Worm (Caenorhabditis elegans): Measurements from ENCODE around the gene hyl-1.

hyl-1 gene

DNA sequence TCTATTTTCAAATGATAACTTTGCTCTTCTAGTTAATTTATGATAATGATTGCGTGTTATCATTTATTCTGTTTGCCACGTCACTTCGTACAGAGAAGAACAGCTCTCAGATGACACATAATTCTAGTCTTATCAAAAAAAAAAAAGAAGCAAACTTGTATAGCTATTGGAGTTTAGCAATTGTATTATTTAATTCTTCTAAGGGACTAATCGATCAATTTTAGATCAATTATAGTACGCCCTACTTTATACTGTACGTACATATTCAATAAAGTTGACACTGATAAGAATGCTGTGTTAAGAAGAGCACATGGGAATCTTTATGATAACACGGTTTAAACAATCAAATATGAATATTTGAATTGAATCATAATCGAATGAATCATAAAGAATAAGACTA, 3.3 kb downstream of the hyl-1 start:
- no peak for TF ChIP-seq lin-39 (tag; optimal IDR thresholded peaks at IDR 0.05)
- no peak for TF ChIP-seq egl-27 (tag; optimal IDR thresholded peaks at IDR 0.05)
- TF ChIP-seq fos-1 (tag; optimal IDR thresholded peaks at IDR 0.05) = no peak
- TF ChIP-seq ztf-11 (tag; optimal IDR thresholded peaks at IDR 0.05) = no peak
- no peak for TF ChIP-seq lin-15B (tag; optimal IDR thresholded peaks at IDR 0.05)
- TF ChIP-seq nhr-11 (tag; optimal IDR thresholded peaks at IDR 0.05) = no peak
- TF ChIP-seq nhr-77 (tag; optimal IDR thresholded peaks at IDR 0.05) = no peak
- TF ChIP-seq jun-1 (tag; optimal IDR thresholded peaks at IDR 0.05) = peak; percentile 19
- no peak for TF ChIP-seq elt-1 (tag; optimal IDR thresholded peaks at IDR 0.05)
- no peak for TF ChIP-seq egl-5 (tag; optimal IDR thresholded peaks at IDR 0.05)
- no peak for TF ChIP-seq unc-62 (GFP tag; optimal IDR thresholded peaks at IDR 0.05)
- no peak for TF ChIP-seq tbx-2 (tag; optimal IDR thresholded peaks at IDR 0.05)
- TF ChIP-seq pqm-1 (tag; optimal IDR thresholded peaks at IDR 0.05) = peak; percentile 46
- no peak for TF ChIP-seq nhr-23 (tag; optimal IDR thresholded peaks at IDR 0.05)
- no peak for TF ChIP-seq ceh-82 (tag; optimal IDR thresholded peaks at IDR 0.05)
- TF ChIP-seq hmg-11 (tag; optimal IDR thresholded peaks at IDR 0.05) = no peak
- no peak for TF ChIP-seq sea-2 (GFP tag; optimal IDR thresholded peaks at IDR 0.05)
- TF ChIP-seq R02D3.7 (tag; optimal IDR thresholded peaks at IDR 0.05) = no peak
- TF ChIP-seq zag-1 (tag; optimal IDR thresholded peaks at IDR 0.05) = no peak
- no peak for TF ChIP-seq fkh-10 (GFP tag; optimal IDR thresholded peaks at IDR 0.05)
- peak; percentile 44 for TF ChIP-seq pha-4 (tag; optimal IDR thresholded peaks at IDR 0.05)
- no peak for TF ChIP-seq nhr-237 (tag; optimal IDR thresholded peaks at IDR 0.05)
- TF ChIP-seq aly-2 (tag; optimal IDR thresholded peaks at IDR 0.05) = no peak
- no peak for TF ChIP-seq elt-3 (tag; optimal IDR thresholded peaks at IDR 0.05)
- no peak for TF ChIP-seq nhr-28 (tag; optimal IDR thresholded peaks at IDR 0.05)
- TF ChIP-seq nhr-43 (tag; optimal IDR thresholded peaks at IDR 0.05; ENCODE audit: poor library complexity, severe bottlenecking) = no peak
- TF ChIP-seq ceh-28 (tag; optimal IDR thresholded peaks at IDR 0.05) = no peak
- TF ChIP-seq elt-2 (tag; optimal IDR thresholded peaks at IDR 0.05) = peak; percentile 93
- no peak for TF ChIP-seq ama-1 (optimal IDR thresholded peaks at IDR 0.05)
- TF ChIP-seq nhr-25 (tag; optimal IDR thresholded peaks at IDR 0.05) = no peak
- no peak for TF ChIP-seq skn-1 (tag; optimal IDR thresholded peaks at IDR 0.05)
- no peak for TF ChIP-seq unc-39 (tag; optimal IDR thresholded peaks at IDR 0.05)
- no peak for TF ChIP-seq ceh-9 (tag; optimal IDR thresholded peaks at IDR 0.05)
- no peak for TF ChIP-seq mdl-1 (tag; optimal IDR thresholded peaks at IDR 0.05)
- no peak for TF ChIP-seq nfya-1 (tag; optimal IDR thresholded peaks at IDR 0.05; ENCODE audit: insufficient read depth)
- TF ChIP-seq ceh-16 (tag; optimal IDR thresholded peaks at IDR 0.05) = no peak

DNA sequence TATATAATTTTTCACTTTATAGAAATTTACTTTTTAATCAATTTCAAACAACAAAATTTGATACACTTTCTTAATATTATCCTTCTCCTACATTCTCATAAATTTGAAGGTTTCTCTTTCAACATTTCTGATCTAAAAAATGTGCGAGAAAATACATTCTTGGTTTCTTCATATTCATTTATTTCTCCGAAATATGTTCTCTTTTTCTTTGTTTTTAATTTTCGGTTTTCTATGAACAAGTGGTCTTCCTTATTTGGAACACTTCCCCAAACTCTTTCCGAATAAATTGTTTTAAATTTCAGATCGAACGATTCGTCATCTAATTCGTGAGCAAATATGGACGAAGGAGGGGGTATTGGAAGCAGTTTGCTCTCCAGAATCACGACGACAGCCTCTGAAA, 20.2 kb downstream of the hyl-1 start, which contains the start of gene npr-22:
Gene npr-22 (plus strand): TSS at position 301 of the 400 bp plus-strand sequence.
- TF ChIP-seq elt-2 (tag; optimal IDR thresholded peaks at IDR 0.05) (no peak), ztf-11 (tag; optimal IDR thresholded peaks at IDR 0.05) (no peak), fos-1 (tag; optimal IDR thresholded peaks at IDR 0.05) (no peak), daf-12 (tag; optimal IDR thresholded peaks at IDR 0.05) (no peak), zag-1 (tag; optimal IDR thresholded peaks at IDR 0.05) (no peak), nfya-1 (tag; optimal IDR thresholded peaks at IDR 0.05; ENCODE audit: insufficient read depth) (no peak), lin-15B (tag; optimal IDR thresholded peaks at IDR 0.05) (no peak), nhr-67 (tag; optimal IDR thresholded peaks at IDR 0.05) (no peak), elt-1 (tag; optimal IDR thresholded peaks at IDR 0.05) (no peak), unc-62 (GFP tag; optimal IDR thresholded peaks at IDR 0.05) (no peak), skn-1 (tag; optimal IDR thresholded peaks at IDR 0.05) (no peak), mdl-1 (tag; optimal IDR thresholded peaks at IDR 0.05) (no peak), eor-1 (tag; optimal IDR thresholded peaks at IDR 0.05) (no peak)

DNA sequence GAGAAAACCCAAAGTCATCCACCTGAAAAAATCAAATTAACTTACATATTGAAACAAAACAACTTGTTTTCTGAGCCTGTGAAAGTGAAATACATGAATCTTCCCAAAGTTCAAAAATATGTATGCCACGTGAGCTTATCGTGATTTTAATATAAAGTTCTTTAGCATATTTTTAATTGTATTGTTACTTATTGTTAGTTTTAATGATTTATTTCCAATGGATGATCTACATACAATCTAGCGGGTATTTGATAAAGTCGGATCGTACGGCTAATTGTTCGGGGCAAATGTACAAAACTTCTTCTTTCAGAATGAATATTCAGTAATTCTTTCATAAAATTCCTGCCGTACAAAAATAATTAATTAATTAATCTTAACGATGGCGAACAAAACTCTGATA, 31.3 kb downstream of the hyl-1 start, which contains the start of gene Y59H11AM.4:
Gene Y59H11AM.4 (minus strand): TSS at position 101 of the 400 bp plus-strand sequence.
- no peak for TF ChIP-seq ZK546.5 (tag; optimal IDR thresholded peaks at IDR 0.05)
- no peak for TF ChIP-seq skn-1 (tag; optimal IDR thresholded peaks at IDR 0.05)
- no peak for TF ChIP-seq nhr-237 (tag; optimal IDR thresholded peaks at IDR 0.05)
- TF ChIP-seq nhr-11 (tag; optimal IDR thresholded peaks at IDR 0.05) = no peak
- TF ChIP-seq pha-4 (tag; optimal IDR thresholded peaks at IDR 0.05) = no peak
- TF ChIP-seq fkh-10 (GFP tag; optimal IDR thresholded peaks at IDR 0.05) = no peak
- no peak for TF ChIP-seq jun-1 (tag; optimal IDR thresholded peaks at IDR 0.05)
- no peak for TF ChIP-seq sea-2 (GFP tag; optimal IDR thresholded peaks at IDR 0.05)
- TF ChIP-seq nhr-28 (tag; optimal IDR thresholded peaks at IDR 0.05) = no peak
- TF ChIP-seq fkh-2 (tag; optimal IDR thresholded peaks at IDR 0.05) = no peak
- TF ChIP-seq ama-1 (optimal IDR thresholded peaks at IDR 0.05) = no peak
